Worm (Caenorhabditis elegans): Measurements from ENCODE around the gene mans-2.

mans-2 gene

ce11 chrV:12001747-12002456 is 16.6 kb upstream of the mans-2 start, which contains the start of gene gcy-33 (continued):
- TF ChIP-seq unc-62 (GFP tag; optimal IDR thresholded peaks at IDR 0.05 in 1 of 2) (peak in 1 of 2 experiments; percentile 51), unc-62 (tag; optimal IDR thresholded peaks at IDR 0.05) (no peak), lin-38 (GFP tag; IDR thresholded peaks at IDR 0.05) (peak; percentile 83), ztf-11 (tag; optimal IDR thresholded peaks at IDR 0.05) (no peak), nhr-11 (tag; optimal IDR thresholded peaks at IDR 0.05) (peak; percentile 2), ama-1 (optimal IDR thresholded peaks at IDR 0.05) (no peak), vab-7 (GFP tag; IDR thresholded peaks at IDR 0.05) (peak; percentile 93), Y5F2A.4 (GFP tag; optimal IDR thresholded peaks at IDR 0.05) (peak; percentile 51), nhr-76 (tag; optimal IDR thresholded peaks at IDR 0.05) (no peak), hlh-30 (tag; optimal IDR thresholded peaks at IDR 0.05; ENCODE audit: insufficient read depth) (peak; percentile 89), ceh-44 (GFP tag; IDR thresholded peaks at IDR 0.05) (peak; percentile 86), daf-16 (GFP tag; optimal IDR thresholded peaks at IDR 0.05) (peak; percentile 29 to 88), daf-16 (tag; optimal IDR thresholded peaks at IDR 0.05) (peak; percentile 92), pqm-1 (tag; optimal IDR thresholded peaks at IDR 0.05) (no peak), hlh-11 (tag; optimal IDR thresholded peaks at IDR 0.05) (peak; percentile 84), ceh-62 (tag; optimal IDR thresholded peaks at IDR 0.05) (no peak), skn-1 (tag; optimal IDR thresholded peaks at IDR 0.05) (no peak), saeg-2 (GFP tag; IDR thresholded peaks at IDR 0.05) (peak; percentile 72; the same call in 1 of the 2 replicates), F10B5.3 (tag; optimal IDR thresholded peaks at IDR 0.05) (peak; percentile 37), R02D3.7 (tag; optimal IDR thresholded peaks at IDR 0.05) (no peak), nhr-10 (tag; optimal IDR thresholded peaks at IDR 0.05) (peak; percentile 78), zfp-3 (GFP tag; conservative IDR thresholded peaks at IDR 0.05) (peak; percentile 85), mes-2 (tag; optimal IDR thresholded peaks at IDR 0.05; ENCODE audit: poor library complexity, severe bottlenecking) (peak; percentile 88), madf-9 (GFP tag; conservative IDR thresholded peaks at IDR 0.05) (peak; percentile 91), nhr-28 (tag; optimal IDR thresholded peaks at IDR 0.05) (peak; percentile 99), gei-8 (GFP tag; optimal IDR thresholded peaks at IDR 0.05) (peak; percentile 92), ceh-32 (tag; optimal IDR thresholded peaks at IDR 0.05; ENCODE audit: poor library complexity) (peak; percentile 38), mxl-3 (GFP tag; optimal IDR thresholded peaks at IDR 0.05) (peak; percentile 62), egl-43 (GFP tag; IDR thresholded peaks at IDR 0.05) (peak; percentile 97), aha-1 (tag) (peak; percentile 98), hif-1 (tag; optimal IDR thresholded peaks at IDR 0.05) (peak; percentile 11 to 64), lir-3 (tag; optimal IDR thresholded peaks at IDR 0.05) (peak; percentile 75), lin-29 (GFP tag; IDR thresholded peaks at IDR 0.05) (peak; percentile 20; the same call in 1 of the 2 replicates), dmd-8 (GFP tag; IDR thresholded peaks at IDR 0.05) (peak; percentile 73; the same call in 1 of the 2 replicates), ces-1 (GFP tag; optimal IDR thresholded peaks at IDR 0.05) (no peak), unc-39 (tag; optimal IDR thresholded peaks at IDR 0.05) (no peak), mdl-1 (tag; optimal IDR thresholded peaks at IDR 0.05) (peak; percentile 44 to 79), lin-1 (GFP tag; IDR thresholded peaks at IDR 0.05) (peak; percentile 96), attf-4 (tag; optimal IDR thresholded peaks at IDR 0.05) (no peak), nhr-41 (GFP tag; IDR thresholded peaks at IDR 0.05) (peak; percentile 83; the same call in 1 of the 2 replicates), daf-8 (GFP tag; IDR thresholded peaks at IDR 0.05) (no peak), nhr-111 (GFP tag; optimal IDR thresholded peaks at IDR 0.05) (peak; percentile 93), mxl-2 (GFP tag; conservative IDR thresholded peaks at IDR 0.05) (peak; percentile 64; the same call in 1 of the 2 replicates), egl-27 (tag; optimal IDR thresholded peaks at IDR 0.05) (peak; percentile 24), nhr-25 (tag; optimal IDR thresholded peaks at IDR 0.05; ENCODE audit: borderline replicate concordance, insufficient read depth) (peak; percentile 82), ctbp-1 (GFP tag; IDR thresholded peaks at IDR 0.05) (peak; percentile 83), ceh-28 (tag; optimal IDR thresholded peaks at IDR 0.05) (no peak), snpc-4 (tag; optimal IDR thresholded peaks at IDR 0.05) (no peak), fkh-10 (GFP tag; optimal IDR thresholded peaks at IDR 0.05) (no peak), aly-2 (tag; optimal IDR thresholded peaks at IDR 0.05) (no peak)

Data from whole organism, L4 larva.